Worm (Caenorhabditis elegans) whole organism, L1 larva: Measurements from ENCODE around the gene T24C4.10.

Source experiments
- C04F5.9 ChIP-seq: sonication (generic microtip); optimal IDR thresholded peaks from 2 replicates; lab custom pipeline; 2016; ENCODE audit warnings: missing genetic modification characterization, missing compliant biosample characterization
- C16A3.4 ChIP-seq: fragments of 150-350 bp; optimal IDR thresholded peaks from 2 replicates; lab custom pipeline; 2014; ENCODE audit warnings: missing biosample characterization, missing genetic modification characterization
- F16B12.6 ChIP-seq: fragments of 150-350 bp; optimal IDR thresholded peaks from 2 replicates; lab custom pipeline; 2014; ENCODE audit warnings: missing biosample characterization, missing genetic modification characterization
- aly-2 ChIP-seq: fragments of 150-350 bp; optimal IDR thresholded peaks from 2 replicates; lab custom pipeline; 2014; ENCODE audit warnings: missing biosample characterization, missing genetic modification characterization
- ama-1 ChIP-seq: fragments of 150-350 bp; optimal IDR thresholded peaks from 2 replicates; lab custom pipeline; 2014
- blmp-1 ChIP-seq: fragments of 150-350 bp; optimal IDR thresholded peaks from 2 replicates; lab custom pipeline; 2014; ENCODE audit warnings: missing biosample characterization, missing genetic modification characterization
- ceh-63 ChIP-seq: fragments of 200-800 bp; sonication (Bioruptor generic); optimal IDR thresholded peaks from 2 replicates; lab custom pipeline; 2018; ENCODE audit warnings: mild to moderate bottlenecking, missing genetic modification characterization, missing compliant biosample characterization
- ceh-8 ChIP-seq: fragments of 200-800 bp; sonication (Bioruptor generic); optimal IDR thresholded peaks from 2 replicates; lab custom pipeline; 2018; ENCODE audit warnings: mild to moderate bottlenecking, missing genetic modification characterization, moderate library complexity, missing compliant biosample characterization
- ces-1 ChIP-seq: fragments of 150-350 bp; optimal IDR thresholded peaks from 2 replicates; lab custom pipeline; 2014; ENCODE audit warnings: missing biosample characterization, missing genetic modification reagents, missing genetic modification characterization
- dpl-1 ChIP-seq, 3 experiments: fragments of 150-350 bp in 2 of 3; sonication (generic microtip) in 1 of 3; optimal IDR thresholded peaks; 2 replicates each; lab custom pipeline; 2014 to 2017; ENCODE audit warnings: missing biosample characterization in 3 of 3, missing genetic modification characterization in 3 of 3, missing genetic modification reagents in 3 of 3
- dsc-1 ChIP-seq: sonication (generic microtip); optimal IDR thresholded peaks from 2 replicates; lab custom pipeline; 2016; ENCODE audit warnings: mild to moderate bottlenecking, missing genetic modification characterization, missing compliant biosample characterization
- efl-1 ChIP-seq, 4 experiments: fragments of 150-350 bp; optimal IDR thresholded peaks in 3 of 4; peaks in 1 of 4; 1 replicate in 1 of 4; 2 replicates in 3 of 4; lab custom pipeline; 2014; ENCODE audit warnings: missing biosample characterization in 2 of 4, missing genetic modification characterization in 2 of 4, missing genetic modification reagents in 2 of 4
- elt-2 ChIP-seq: sonication (generic microtip); optimal IDR thresholded peaks from 2 replicates; lab custom pipeline; 2016; ENCODE audit warnings: missing genetic modification characterization, mild to moderate bottlenecking, inconsistent platforms, missing compliant biosample characterization, missing genetic modification reagents
- elt-3 ChIP-seq, 6 experiments: fragments of 150-350 bp in 1 of 6; sonication (generic microtip); optimal IDR thresholded peaks; 2 replicates each; lab custom pipeline; 2017 to 2018; ENCODE audit warnings: missing biosample characterization in 6 of 6, missing genetic modification characterization in 6 of 6, inconsistent platforms in 1 of 6
- fkh-10 ChIP-seq: sonication (generic microtip); optimal IDR thresholded peaks from 2 replicates; lab custom pipeline; 2017; ENCODE audit warnings: missing biosample characterization, missing genetic modification reagents, missing genetic modification characterization
- fos-1 ChIP-seq: fragments of 150-350 bp; optimal IDR thresholded peaks from 2 replicates; lab custom pipeline; 2014; ENCODE audit warnings: missing biosample characterization, missing genetic modification characterization
- grh-1 ChIP-seq: fragments of 200-800 bp; sonication (Bioruptor generic); IDR thresholded peaks from 2 replicates; pipeline ENCODE4 v1.3.6; 2022; ENCODE audit warnings: missing genetic modification reagents, missing genetic modification characterization, missing compliant biosample characterization
- hlh-17 ChIP-seq: fragments of 200-800 bp; sonication (Bioruptor generic); optimal IDR thresholded peaks from 2 replicates; lab custom pipeline; 2018; ENCODE audit warnings: missing genetic modification characterization, mild to moderate bottlenecking, missing compliant biosample characterization, moderate library complexity, borderline replicate concordance
- hlh-4 ChIP-seq: sonication (generic microtip); optimal IDR thresholded peaks from 2 replicates; lab custom pipeline; 2016; ENCODE audit warnings: mild to moderate bottlenecking, missing genetic modification characterization, missing compliant biosample characterization
- irx-1 ChIP-seq: sonication (generic microtip); optimal IDR thresholded peaks from 2 replicates; lab custom pipeline; 2016; ENCODE audit warnings: missing genetic modification characterization, missing compliant biosample characterization
- isw-1 ChIP-seq: fragments of 200-800 bp; sonication (Bioruptor generic); IDR thresholded peaks from 2 replicates; pipeline ENCODE4 v1.3.6; 2022; ENCODE audit warnings: missing genetic modification characterization, missing compliant biosample characterization
- jun-1 ChIP-seq: fragments of 150-350 bp; optimal IDR thresholded peaks from 2 replicates; lab custom pipeline; 2014; ENCODE audit warnings: missing biosample characterization, missing genetic modification reagents, missing genetic modification characterization
- lin-14 ChIP-seq: fragments of 200-800 bp; sonication (Bioruptor generic); optimal IDR thresholded peaks from 2 replicates; lab custom pipeline; 2018; ENCODE audit warnings: mild to moderate bottlenecking, missing genetic modification characterization, moderate library complexity, missing compliant biosample characterization
- lin-15B ChIP-seq: fragments of 150-350 bp; sonication (generic microtip); optimal IDR thresholded peaks from 3 replicates; lab custom pipeline; 2014; ENCODE audit warnings: missing biosample characterization, missing genetic modification characterization
- lin-39 ChIP-seq: fragments of 150-350 bp; optimal IDR thresholded peaks from 2 replicates; lab custom pipeline; 2014; ENCODE audit warnings: missing biosample characterization, missing genetic modification reagents, missing genetic modification characterization
- lsy-2 ChIP-seq, 2 experiments: fragments of 150-350 bp; optimal IDR thresholded peaks; 2 replicates each; lab custom pipeline; 2014; ENCODE audit warnings: missing biosample characterization in 2 of 2, missing genetic modification characterization in 2 of 2
- mab-9 ChIP-seq: fragments of 200-800 bp; sonication (Bioruptor generic); IDR thresholded peaks from 2 replicates; pipeline ENCODE4 v1.3.6; 2022; ENCODE audit warnings: missing genetic modification reagents, missing genetic modification characterization, missing compliant biosample characterization
- mdl-1 ChIP-seq, 2 experiments: fragments of 150-350 bp; optimal IDR thresholded peaks; 2 replicates each; lab custom pipeline; 2014 to 2017; ENCODE audit warnings: missing biosample characterization in 2 of 2, missing genetic modification characterization in 2 of 2, inconsistent platforms in 1 of 2
- nhr-19 ChIP-seq: fragments of 200-800 bp; sonication (Bioruptor generic); conservative IDR thresholded peaks from 2 replicates; pipeline ENCODE4 v1.3.6; 2022; ENCODE audit warnings: missing genetic modification characterization, missing compliant biosample characterization
- nhr-237 ChIP-seq: fragments of 150-350 bp; optimal IDR thresholded peaks from 2 replicates; lab custom pipeline; 2014; ENCODE audit warnings: missing biosample characterization, missing genetic modification characterization
- nhr-85 ChIP-seq: sonication (generic microtip); peaks from one replicate; lab custom pipeline; 2016; ENCODE audit warnings: missing genetic modification characterization, inconsistent platforms, missing compliant biosample characterization
- nhr-90 ChIP-seq: sonication (generic microtip); optimal IDR thresholded peaks from 2 replicates; lab custom pipeline; 2016; ENCODE audit warnings: mild to moderate bottlenecking, missing genetic modification characterization, missing compliant biosample characterization; ENCODE audit not compliant: poor library complexity
- pax-3 ChIP-seq: fragments of 200-800 bp; sonication (Bioruptor generic); optimal IDR thresholded peaks from 2 replicates; lab custom pipeline; 2018; ENCODE audit warnings: mild to moderate bottlenecking, missing genetic modification characterization, moderate library complexity, missing compliant biosample characterization
- rnt-1 ChIP-seq: sonication (generic microtip); optimal IDR thresholded peaks from 2 replicates; lab custom pipeline; 2016; ENCODE audit warnings: mild to moderate bottlenecking, missing genetic modification characterization, moderate library complexity, missing compliant biosample characterization
- snpc-4 ChIP-seq: fragments of 150-350 bp; optimal IDR thresholded peaks from 2 replicates; lab custom pipeline; 2014; ENCODE audit warnings: missing biosample characterization, missing genetic modification characterization
- unc-30 ChIP-seq: sonication (generic microtip); optimal IDR thresholded peaks from 2 replicates; lab custom pipeline; 2017; ENCODE audit warnings: missing biosample characterization, missing genetic modification characterization
- zag-1 ChIP-seq: fragments of 150-350 bp; optimal IDR thresholded peaks from 2 replicates; lab custom pipeline; 2014; ENCODE audit warnings: missing biosample characterization, missing genetic modification characterization
- ztf-11 ChIP-seq, 2 experiments: sonication (generic microtip); optimal IDR thresholded peaks; 2 replicates each; lab custom pipeline; 2016 to 2017; ENCODE audit warnings: missing genetic modification characterization in 2 of 2, missing biosample characterization in 1 of 2, missing compliant biosample characterization in 1 of 2

Gene T24C4.10

DNA sequence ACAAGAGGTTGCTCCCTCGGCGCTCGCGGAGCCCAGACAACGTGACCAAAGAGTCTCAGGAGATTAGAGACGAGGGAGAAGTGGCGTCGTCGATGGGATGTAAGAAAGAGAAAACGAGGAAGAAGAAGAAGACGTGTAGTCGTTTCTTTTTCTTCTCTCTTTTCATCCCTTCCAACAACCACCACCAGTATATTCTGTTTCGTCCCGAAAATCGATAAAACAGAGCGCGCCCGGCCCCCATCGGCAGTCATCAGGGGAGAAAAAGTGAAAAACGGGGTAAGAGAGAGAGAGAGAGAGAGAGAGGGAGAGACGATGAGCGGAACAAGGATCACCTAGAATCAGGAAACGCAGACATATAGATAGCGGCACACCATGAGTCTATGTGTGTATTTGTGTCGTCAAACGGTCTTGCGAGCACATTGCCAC lies 3.2 kb downstream of the T24C4.10 start (continued):
- TF ChIP-seq mab-9, result peak; percentile 48; the same call in 1 of the 2 replicates
- peak; percentile 27 for TF ChIP-seq pax-3 (tag; lab: Kevin White, UChicago)
- peak; percentile 44 for TF ChIP-seq zag-1 (tag; lab: Kevin White, UChicago)
- TF ChIP-seq rnt-1 (tag; lab: Kevin White, UChicago), result peak; percentile 75
- TF ChIP-seq aly-2, result peak; percentile 60
- TF ChIP-seq jun-1 (tag; lab: Kevin White, UChicago), result peak; percentile 77
- peak; percentile 37 for TF ChIP-seq irx-1
- TF ChIP-seq ceh-8, result no peak
- TF ChIP-seq nhr-19 (GFP tag; lab: Robert Waterston, UW), result peak; percentile 57
- no peak for TF ChIP-seq ama-1
- TF ChIP-seq snpc-4 (tag; lab: Kevin White, UChicago), result no peak
- no peak for TF ChIP-seq hlh-17 (GFP tag; lab: Kevin White, UChicago)
- TF ChIP-seq unc-30 (tag; lab: Kevin White, UChicago), result no peak
- peak; percentile 58 for TF ChIP-seq isw-1 (GFP tag; lab: Robert Waterston, UW)
- TF ChIP-seq lin-14 (GFP tag; lab: Kevin White, UChicago), result peak; percentile 96
- peak in 1 of 2 experiments; percentile 60 for TF ChIP-seq ztf-11 (tag; optimal IDR thresholded peaks at IDR 0.05; lab: Kevin White, UChicago)
- TF ChIP-seq grh-1, result no peak
- TF ChIP-seq F16B12.6 (tag; lab: Kevin White, UChicago), result peak; percentile 4
- no peak for TF ChIP-seq ces-1 (GFP tag; lab: Kevin White, UChicago)
- TF ChIP-seq lsy-2 (tag; optimal IDR thresholded peaks at IDR 0.05; lab: Kevin White, UChicago), result peak; percentile 62 to 76
- no peak for TF ChIP-seq hlh-4 (tag; lab: Kevin White, UChicago)
- peak; percentile 26 for TF ChIP-seq fos-1 (tag; lab: Kevin White, UChicago)
- TF ChIP-seq ceh-63, result peak; percentile 2
- TF ChIP-seq mdl-1 (tag; optimal IDR thresholded peaks at IDR 0.05; lab: Kevin White, UChicago), result peak; percentile 55 to 69
- peak; percentile 26 for TF ChIP-seq lin-15B (tag; lab: Kevin White, UChicago)
- peak; percentile 90 for TF ChIP-seq fkh-10
- TF ChIP-seq nhr-237 (tag; lab: Kevin White, UChicago), result no peak
- peak; percentile 63 to 74 for TF ChIP-seq efl-1 (optimal IDR thresholded peaks at IDR 0.05; lab: Kevin White, UChicago)
- TF ChIP-seq efl-1 (GFP tag; optimal IDR thresholded peaks at IDR 0.05 in 1 of 2; lab: Kevin White, UChicago), result peak; percentile 12 to 93
- peak; percentile 11 to 45 (median 18) for TF ChIP-seq dpl-1 (GFP tag; optimal IDR thresholded peaks at IDR 0.05; lab: Kevin White, UChicago)
- peak; percentile 40 for TF ChIP-seq C16A3.4 (tag; lab: Kevin White, UChicago)
- TF ChIP-seq elt-2 (tag; lab: Kevin White, UChicago), result no peak
- TF ChIP-seq dsc-1 (tag; lab: Kevin White, UChicago), result peak; percentile 49

DNA sequence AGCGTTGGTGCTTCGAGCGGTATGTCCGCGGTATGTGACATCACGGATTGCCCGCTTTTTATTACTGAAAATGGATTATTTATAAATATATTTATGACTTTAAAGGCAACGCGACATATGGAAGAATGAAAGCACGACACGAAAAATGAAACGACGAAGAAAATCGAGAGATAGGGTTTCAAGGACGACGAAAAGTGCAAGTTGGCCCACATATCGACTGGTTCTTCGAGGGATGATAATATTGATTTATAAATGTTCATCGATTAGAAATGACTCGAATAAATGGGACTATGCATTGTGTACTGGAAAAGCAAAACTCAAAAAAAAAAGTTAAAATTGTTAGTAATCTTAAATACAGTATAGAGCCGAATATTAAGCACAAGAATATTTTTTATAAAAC lies 4.3 kb downstream of the T24C4.10 start, which contains the start of gene zer-1:
zer-1 (minus strand) TSS at position 68 of the 400 bp plus-strand sequence.
- TF ChIP-seq blmp-1, result peak; percentile 98
- no peak for TF ChIP-seq C16A3.4 (tag; lab: Kevin White, UChicago)
- no peak for TF ChIP-seq C04F5.9
- TF ChIP-seq nhr-237 (tag; lab: Kevin White, UChicago), result no peak
- peak in 1 of 6 experiments; percentile 5 for TF ChIP-seq elt-3 (tag; optimal IDR thresholded peaks at IDR 0.05; lab: Kevin White, UChicago)
- peak; percentile 8 for TF ChIP-seq nhr-85 (tag; lab: Kevin White, UChicago)
- TF ChIP-seq, all 84 proteins: peak for 3

DNA sequence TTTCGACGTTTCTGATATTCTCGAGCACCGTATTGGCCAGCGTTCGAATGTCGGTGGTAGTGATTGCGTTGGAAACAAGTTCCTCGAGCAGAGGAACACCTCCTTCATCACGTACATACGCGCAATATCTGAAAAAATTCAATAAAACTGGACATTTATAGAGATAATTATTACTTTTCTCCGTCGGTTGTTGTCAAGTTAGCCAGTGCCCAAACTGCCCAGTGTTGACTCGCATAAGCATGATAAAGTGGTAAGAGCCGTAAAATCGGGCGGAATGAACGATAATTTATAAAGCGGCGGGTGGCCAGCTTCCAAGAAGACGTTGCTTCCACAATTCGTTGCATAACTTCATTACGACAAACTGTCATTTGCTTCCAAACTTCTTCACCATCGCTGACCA lies 7.4 kb downstream of the T24C4.10 start:
- no peak for TF ChIP-seq nhr-90
- no peak for TF ChIP-seq lin-39
- no peak for TF ChIP-seq efl-1 (optimal IDR thresholded peaks at IDR 0.05; lab: Kevin White, UChicago)
- TF ChIP-seq efl-1 (GFP tag; optimal IDR thresholded peaks at IDR 0.05 in 1 of 2; lab: Kevin White, UChicago), result peak in 1 of 2 experiments; percentile 90
